Worm (Caenorhabditis elegans) whole organism, young adult: ENCODE measurements around the gene srh-276.

Experiments used
- B0261.1 ChIP-seq: sonication (generic microtip); optimal IDR thresholded peaks from 2 replicates; lab custom pipeline; 2016; ENCODE audit warnings: mild to moderate bottlenecking, missing genetic modification characterization, moderate library complexity, missing compliant biosample characterization
- B0336.3 ChIP-seq: fragments of 200-800 bp; sonication (Bioruptor generic); IDR thresholded peaks from 2 replicates; pipeline ENCODE4 v1.3.6; 2022; ENCODE audit warnings: missing genetic modification characterization, missing compliant biosample characterization
- F22D6.2 ChIP-seq: sonication (generic microtip); optimal IDR thresholded peaks from 2 replicates; lab custom pipeline; 2016; ENCODE audit warnings: mild to moderate bottlenecking, missing genetic modification characterization, missing compliant biosample characterization
- F23B12.7 ChIP-seq: sonication (generic microtip); optimal IDR thresholded peaks from 2 replicates; lab custom pipeline; 2017; ENCODE audit warnings: missing genetic modification characterization, mild to moderate bottlenecking, missing compliant biosample characterization, antibody characterized with exemption, moderate library complexity; ENCODE audit not compliant: insufficient read depth
- F37B4.10 ChIP-seq: fragments of 200-800 bp; sonication (Bioruptor generic); IDR thresholded peaks from 2 replicates; pipeline ENCODE4 v1.3.6; 2022; ENCODE audit warnings: missing genetic modification characterization, missing compliant biosample characterization
- F52B5.7 ChIP-seq: sonication (generic microtip); optimal IDR thresholded peaks from 2 replicates; lab custom pipeline; 2016; ENCODE audit warnings: mild to moderate bottlenecking, missing genetic modification characterization, missing compliant biosample characterization
- T07F8.4 ChIP-seq: sonication (generic microtip); optimal IDR thresholded peaks from 2 replicates; lab custom pipeline; 2016; ENCODE audit warnings: mild to moderate bottlenecking, missing genetic modification characterization, moderate library complexity, missing compliant biosample characterization
- Y67H2A.10 ChIP-seq: fragments of 200-800 bp; sonication (Bioruptor generic); conservative IDR thresholded peaks from 2 replicates; pipeline ENCODE4 v1.3.6; 2022; ENCODE audit warnings: missing genetic modification reagents, missing genetic modification characterization, missing compliant biosample characterization
- Y79H2A.3 ChIP-seq: fragments of 200-800 bp; sonication (Bioruptor generic); conservative IDR thresholded peaks from 2 replicates; pipeline ENCODE4 v1.3.6; 2022; ENCODE audit warnings: missing genetic modification reagents, missing genetic modification characterization, missing compliant biosample characterization
- attf-6 ChIP-seq: fragments of 200-800 bp; sonication (Bioruptor generic); IDR thresholded peaks from 2 replicates; pipeline ENCODE4 v1.3.6; 2022; ENCODE audit warnings: missing genetic modification reagents, missing genetic modification characterization, missing compliant biosample characterization
- ccch-3 ChIP-seq: fragments of 200-800 bp; sonication (Bioruptor generic); optimal IDR thresholded peaks from 2 replicates; lab custom pipeline; 2018; ENCODE audit warnings: mild to moderate bottlenecking, missing genetic modification characterization, missing compliant biosample characterization
- ceh-79 ChIP-seq: sonication (generic microtip); optimal IDR thresholded peaks from 2 replicates; lab custom pipeline; 2017; ENCODE audit warnings: mild to moderate bottlenecking, missing genetic modification characterization, missing compliant biosample characterization
- die-1 ChIP-seq: sonication (generic microtip); optimal IDR thresholded peaks from 2 replicates; lab custom pipeline; 2016; ENCODE audit warnings: missing genotype, mild to moderate bottlenecking, missing genetic modification characterization, missing compliant biosample characterization
- dox-1 ChIP-seq: fragments of 200-800 bp; sonication (Bioruptor generic); IDR thresholded peaks from 2 replicates; pipeline ENCODE4 v1.3.6; 2022; ENCODE audit warnings: missing genetic modification reagents, missing genetic modification characterization, missing compliant biosample characterization
- egl-44 ChIP-seq: fragments of 200-800 bp; sonication (Bioruptor generic); IDR thresholded peaks from 2 replicates; pipeline ENCODE4 v1.3.6; 2022; ENCODE audit warnings: missing genetic modification reagents, missing genetic modification characterization, missing compliant biosample characterization
- ekl-4 ChIP-seq: fragments of 200-800 bp; sonication (Bioruptor generic); IDR thresholded peaks from 2 replicates; pipeline ENCODE4 v1.3.6; 2022; ENCODE audit warnings: missing genetic modification reagents, missing genetic modification characterization, missing compliant biosample characterization
- ets-4 ChIP-seq: fragments of 200-800 bp; sonication (Bioruptor generic); optimal IDR thresholded peaks from 2 replicates; lab custom pipeline; 2018; ENCODE audit warnings: mild to moderate bottlenecking, missing genetic modification characterization, missing compliant biosample characterization
- gei-17 ChIP-seq: fragments of 200-800 bp; sonication (Bioruptor generic); optimal IDR thresholded peaks from 2 replicates; lab custom pipeline; 2018; ENCODE audit warnings: mild to moderate bottlenecking, missing genetic modification characterization, missing compliant biosample characterization
- hmg-20 ChIP-seq: fragments of 200-800 bp; sonication (Bioruptor generic); IDR thresholded peaks from 2 replicates; pipeline ENCODE4 v1.3.6; 2022; ENCODE audit warnings: missing genetic modification reagents, missing genetic modification characterization, missing compliant biosample characterization
- let-607 ChIP-seq, 2 experiments: fragments of 200-800 bp in 1 of 2; sonication (Bioruptor generic) in 1 of 2; sonication (generic microtip) in 1 of 2; optimal IDR thresholded peaks; 2 replicates each; lab custom pipeline; 2016 to 2018; ENCODE audit warnings: mild to moderate bottlenecking in 2 of 2, missing compliant biosample characterization in 2 of 2, missing genetic modification characterization in 2 of 2, moderate library complexity in 2 of 2, missing genotype in 1 of 2
- lin-40 ChIP-seq: sonication (generic microtip); optimal IDR thresholded peaks from 2 replicates; lab custom pipeline; 2016; ENCODE audit warnings: missing genetic modification characterization, mild to moderate bottlenecking, missing compliant biosample characterization, missing genotype, missing genetic modification reagents
- lir-1 ChIP-seq: fragments of 200-800 bp; sonication (Bioruptor generic); conservative IDR thresholded peaks from 2 replicates; pipeline ENCODE4 v1.3.6; 2022; ENCODE audit warnings: missing genetic modification reagents, missing genetic modification characterization, missing compliant biosample characterization
- lsy-27 ChIP-seq: sonication (generic microtip); optimal IDR thresholded peaks from 2 replicates; lab custom pipeline; 2017; ENCODE audit warnings: missing genetic modification characterization, mild to moderate bottlenecking, missing compliant biosample characterization, antibody characterized with exemption, missing genotype, borderline replicate concordance; ENCODE audit not compliant: insufficient read depth
- madf-10 ChIP-seq: sonication (generic microtip); optimal IDR thresholded peaks from 2 replicates; lab custom pipeline; 2016; ENCODE audit warnings: mild to moderate bottlenecking, missing genetic modification characterization, missing compliant biosample characterization
- madf-3 ChIP-seq: fragments of 200-800 bp; sonication (Bioruptor generic); IDR thresholded peaks from 2 replicates; pipeline ENCODE4 v1.3.6; 2022; ENCODE audit warnings: missing genetic modification reagents, missing genetic modification characterization, missing compliant biosample characterization
- mcd-1 ChIP-seq: fragments of 200-800 bp; sonication (Bioruptor generic); IDR thresholded peaks from 2 replicates; pipeline ENCODE4 v1.3.6; 2022; ENCODE audit warnings: missing genetic modification reagents, missing genetic modification characterization, missing compliant biosample characterization
- mel-28 ChIP-seq: sonication (generic microtip); optimal IDR thresholded peaks from 2 replicates; lab custom pipeline; 2016; ENCODE audit warnings: borderline replicate concordance, mild to moderate bottlenecking, missing genetic modification characterization, missing compliant biosample characterization
- nfya-2 ChIP-seq: fragments of 200-800 bp; sonication (Bioruptor generic); IDR thresholded peaks from 2 replicates; pipeline ENCODE4 v1.3.6; 2022; ENCODE audit warnings: missing genetic modification reagents, missing genetic modification characterization, missing compliant biosample characterization
- nhr-120 ChIP-seq: fragments of 200-800 bp; sonication (Bioruptor generic); IDR thresholded peaks from 2 replicates; pipeline ENCODE4 v1.3.6; 2022; ENCODE audit warnings: missing genetic modification characterization, missing compliant biosample characterization
- nhr-27 ChIP-seq: fragments of 200-800 bp; sonication (Bioruptor generic); optimal IDR thresholded peaks from 2 replicates; lab custom pipeline; 2018; ENCODE audit warnings: mild to moderate bottlenecking, missing genetic modification characterization, moderate library complexity, missing compliant biosample characterization
- nhr-80 ChIP-seq: sonication (generic microtip); optimal IDR thresholded peaks from 2 replicates; lab custom pipeline; 2016; ENCODE audit warnings: missing genetic modification characterization, missing compliant biosample characterization
- nhr-90 ChIP-seq: sonication (generic microtip); optimal IDR thresholded peaks from 2 replicates; lab custom pipeline; 2016; ENCODE audit warnings: missing genotype, mild to moderate bottlenecking, missing genetic modification characterization, missing compliant biosample characterization
- sdz-38 ChIP-seq: sonication (generic microtip); optimal IDR thresholded peaks from 2 replicates; lab custom pipeline; 2016; ENCODE audit warnings: missing genotype, missing genetic modification characterization, missing compliant biosample characterization
- snpc-1.1 ChIP-seq: sonication (generic microtip); optimal IDR thresholded peaks from 2 replicates; lab custom pipeline; 2017; ENCODE audit warnings: missing genetic modification characterization, mild to moderate bottlenecking, missing compliant biosample characterization, antibody characterized with exemption, moderate library complexity, missing genotype, missing genetic modification reagents; ENCODE audit not compliant: insufficient read depth
- snpc-3.4 ChIP-seq: sonication (generic microtip); optimal IDR thresholded peaks from 2 replicates; lab custom pipeline; 2017; ENCODE audit warnings: missing genetic modification characterization, mild to moderate bottlenecking, missing compliant biosample characterization, antibody characterized with exemption, moderate library complexity, missing genotype, missing genetic modification reagents
- sptf-2 ChIP-seq: fragments of 200-800 bp; sonication (Bioruptor generic); optimal IDR thresholded peaks from 2 replicates; lab custom pipeline; 2018; ENCODE audit warnings: mild to moderate bottlenecking, missing genetic modification characterization, missing compliant biosample characterization
- ztf-25 ChIP-seq: fragments of 200-800 bp; sonication (Bioruptor generic); IDR thresholded peaks from 2 replicates; pipeline ENCODE4 v1.3.6; 2022; ENCODE audit warnings: missing genetic modification reagents, missing genetic modification characterization, missing compliant biosample characterization
- ztf-26 ChIP-seq: sonication (generic microtip); optimal IDR thresholded peaks from 2 replicates; lab custom pipeline; 2017; ENCODE audit warnings: missing genetic modification characterization, missing compliant biosample characterization
- ztf-3 ChIP-seq: fragments of 200-800 bp; sonication (Bioruptor generic); optimal IDR thresholded peaks from 2 replicates; lab custom pipeline; 2018; ENCODE audit warnings: mild to moderate bottlenecking, missing genetic modification characterization, missing compliant biosample characterization

Gene srh-276

ce11 chrV:15481374-15481773 is 47.8 kb upstream of the srh-276 start, which contains the start of gene nhr-150:
TSS of gene nhr-150 (minus strand) at chrV:15481465.
- no peak for TF ChIP-seq F22D6.2 (tag; lab: Kevin White, UChicago)
- no peak for TF ChIP-seq ets-4 (GFP tag; lab: Kevin White, UChicago)
- no peak for TF ChIP-seq lin-40 (tag; lab: Kevin White, UChicago)
- no peak for TF ChIP-seq sdz-38 (tag; lab: Kevin White, UChicago)
- no peak for TF ChIP-seq T07F8.4
- TF ChIP-seq F37B4.10: no peak
- no peak for TF ChIP-seq die-1 (tag; lab: Kevin White, UChicago)
- TF ChIP-seq madf-10 (tag; lab: Kevin White, UChicago): no peak

ce11 chrV:15483563-15483962 is 45.6 kb upstream of the srh-276 start:
- TF ChIP-seq F52B5.7 (no peak), nhr-80 (tag; lab: Kevin White, UChicago) (peak; percentile 28)

ce11 chrV:15484537-15484936 is 44.6 kb upstream of the srh-276 start, which contains the start of gene C06B8.3:
TSS of gene C06B8.3 (minus strand) at chrV:15484637.
- TF ChIP-seq ccch-3 (GFP tag; lab: Kevin White, UChicago): no peak
- TF ChIP-seq, all 124 proteins: peak for 0

ce11 chrV:15487764-15488163 is 41.4 kb upstream of the srh-276 start, which contains the start of gene srw-21:
TSS of gene srw-21 (plus strand) at chrV:15488064.
- TF ChIP-seq mel-28 (tag; lab: Kevin White, UChicago) (no peak), ets-4 (GFP tag; lab: Kevin White, UChicago) (no peak), attf-6 (GFP tag; lab: Robert Waterston, UW) (no peak), hmg-20 (no peak), F23B12.7 (tag; lab: Kevin White, UChicago) (no peak), nhr-120 (no peak), ccch-3 (GFP tag; lab: Kevin White, UChicago) (no peak)

- TF ChIP-seq egl-44 (GFP tag; lab: Robert Waterston, UW) (no peak), Y67H2A.10 (GFP tag; lab: Robert Waterston, UW) (no peak), ekl-4 (GFP tag; lab: Robert Waterston, UW) (no peak), snpc-3.4 (tag; lab: Kevin White, UChicago) (no peak), ccch-3 (GFP tag; lab: Kevin White, UChicago) (no peak), madf-3 (no peak), ceh-79 (tag; lab: Kevin White, UChicago) (no peak), dox-1 (GFP tag; lab: Robert Waterston, UW) (no peak), B0336.3 (GFP tag; lab: Robert Waterston, UW) (no peak)
These were observed 36.7 kb upstream of the srh-276 start, which contains the start of gene str-264 for ce11 chrV:15492518-15492917. TSS of gene str-264 (minus strand) at chrV:15492618.

ce11 chrV:15493680-15494079 is 35.5 kb upstream of the srh-276 start, which contains the start of gene srh-218:
TSS of gene srh-218 (plus strand) at chrV:15493980.
- TF ChIP-seq ztf-26 (no peak), sptf-2 (no peak), lir-1 (GFP tag; lab: Robert Waterston, UW) (no peak), nfya-2 (GFP tag; lab: Robert Waterston, UW) (no peak), B0261.1 (tag; lab: Kevin White, UChicago) (no peak), F23B12.7 (tag; lab: Kevin White, UChicago) (no peak), ztf-25 (no peak), madf-3 (no peak), snpc-1.1 (tag; lab: Kevin White, UChicago) (no peak), gei-17 (GFP tag; lab: Kevin White, UChicago) (no peak), nhr-90 (tag; lab: Kevin White, UChicago) (no peak), lsy-27 (no peak), mcd-1 (GFP tag; lab: Robert Waterston, UW) (no peak), let-607 (tag; optimal IDR thresholded peaks at IDR 0.05; lab: Kevin White, UChicago) (no peak), ztf-3 (no peak), Y79H2A.3 (GFP tag; lab: Robert Waterston, UW) (no peak), nhr-27 (tag; lab: Kevin White, UChicago) (no peak)
